Fruit fly (Drosophila melanogaster) whole organism, embryonic: ENCODE results near the gene Muc18B.

Experiments used
- Atf-2 ChIP-seq: fragments of 200-800 bp; sonication (Bioruptor generic); optimal IDR thresholded peaks from 2 replicates; lab custom pipeline; 2016; ENCODE audit warnings: missing biosample characterization, missing genetic modification characterization
- CG10274 ChIP-seq: fragments of 200-800 bp; sonication (Bioruptor generic); optimal IDR thresholded peaks from 3 replicates; lab custom pipeline; 2017; ENCODE audit warnings: missing biosample characterization, mild to moderate bottlenecking, missing genetic modification characterization
- CG11504 ChIP-seq: fragments of 200-800 bp; sonication (Bioruptor generic); optimal IDR thresholded peaks from 3 replicates; lab custom pipeline; 2019; ENCODE audit warnings: missing biosample characterization, mild to moderate bottlenecking, missing genetic modification characterization, moderate library complexity
- CG12104 ChIP-seq: fragments of 200-800 bp; sonication (Bioruptor generic); optimal IDR thresholded peaks from 3 replicates; lab custom pipeline; 2016; ENCODE audit warnings: missing biosample characterization, missing genetic modification characterization
- CG17568 ChIP-seq: fragments of 200-800 bp; sonication (Bioruptor generic); optimal IDR thresholded peaks from 2 replicates; lab custom pipeline; 2018; ENCODE audit warnings: missing biosample characterization, mild to moderate bottlenecking, missing genetic modification characterization, moderate library complexity
- CG17612 ChIP-seq: fragments of 200-800 bp; sonication (Bioruptor generic); IDR thresholded peaks from 2 replicates; pipeline ENCODE4 v1.3.6; 2022; ENCODE audit warnings: missing biosample characterization, missing genetic modification characterization
- CG1792 ChIP-seq: fragments of 200-800 bp; sonication (Bioruptor generic); optimal IDR thresholded peaks from 2 replicates; lab custom pipeline; 2016; ENCODE audit warnings: missing biosample characterization, missing genetic modification characterization
- CG2129 ChIP-seq: fragments of 200-800 bp; sonication (Bioruptor generic); IDR thresholded peaks from 2 replicates; pipeline ENCODE4 v1.3.6; 2022; ENCODE audit warnings: missing biosample characterization, missing genetic modification characterization; ENCODE audit not compliant: partially characterized antibody
- CG34376 ChIP-seq: fragments of 200-800 bp; sonication (Bioruptor generic); optimal IDR thresholded peaks from 2 replicates; lab custom pipeline; 2018; ENCODE audit warnings: missing biosample characterization, mild to moderate bottlenecking, missing genetic modification characterization
- CG4360 ChIP-seq: fragments of 200-800 bp; sonication (Bioruptor generic); IDR thresholded peaks from 2 replicates; pipeline ENCODE4 v1.3.6; 2022; ENCODE audit warnings: missing biosample characterization, missing genetic modification characterization
- CG5245 ChIP-seq: fragments of 200-800 bp; sonication (Bioruptor generic); optimal IDR thresholded peaks from 3 replicates; lab custom pipeline; 2016; ENCODE audit warnings: missing biosample characterization, missing genetic modification characterization
- CG7745 ChIP-seq: fragments of 200-800 bp; sonication (Bioruptor generic); optimal IDR thresholded peaks from 2 replicates; lab custom pipeline; 2018; ENCODE audit warnings: missing biosample characterization, mild to moderate bottlenecking, missing genetic modification characterization, moderate library complexity
- CG8281 ChIP-seq: fragments of 200-800 bp; sonication (Bioruptor generic); optimal IDR thresholded peaks from 2 replicates; lab custom pipeline; 2018; ENCODE audit warnings: missing biosample characterization, mild to moderate bottlenecking, missing genetic modification characterization, moderate library complexity
- CG8765 ChIP-seq: fragments of 200-800 bp; sonication (Bioruptor generic); IDR thresholded peaks from 2 replicates; pipeline ENCODE4 v1.3.6; 2022; ENCODE audit warnings: missing biosample characterization, missing genetic modification characterization
- CG9437 ChIP-seq: fragments of 200-800 bp; sonication (Bioruptor generic); optimal IDR thresholded peaks from 2 replicates; lab custom pipeline; 2018; ENCODE audit warnings: missing biosample characterization, mild to moderate bottlenecking, missing genetic modification characterization
- Camta ChIP-seq: fragments of 200-800 bp; sonication (Bioruptor generic); optimal IDR thresholded peaks from 2 replicates; lab custom pipeline; 2016; ENCODE audit warnings: missing biosample characterization, missing genetic modification characterization
- D ChIP-seq, 2 experiments: fragments of 200-800 bp in 1 of 2; fragments of >200 bp in 1 of 2; sonication (Bioruptor generic) in 1 of 2; optimal IDR thresholded peaks; 2 replicates in 1 of 2; 3 replicates in 1 of 2; lab custom pipeline; 2017; ENCODE audit warnings: mild to moderate bottlenecking in 1 of 2, missing biosample characterization in 1 of 2, missing genetic modification characterization in 1 of 2, missing genetic modification reagents in 1 of 2
- Deaf1 ChIP-seq: fragments of 200-800 bp; optimal IDR thresholded peaks from 3 replicates; lab custom pipeline; 2019; ENCODE audit warnings: missing biosample characterization, mild to moderate bottlenecking, missing genetic modification characterization, moderate library complexity
- Doc3 ChIP-seq: fragments of 200-800 bp; sonication (Bioruptor generic); IDR thresholded peaks from 3 replicates; pipeline ENCODE4 v1.3.6; 2022; ENCODE audit warnings: missing biosample characterization, missing genetic modification characterization; ENCODE audit not compliant: partially characterized antibody
- ERR ChIP-seq: fragments of 200-800 bp; sonication (Bioruptor generic); optimal IDR thresholded peaks from 2 replicates; lab custom pipeline; 2016; ENCODE audit warnings: missing biosample characterization, missing genetic modification characterization
- Elba2 ChIP-seq: fragments of 200-800 bp; sonication (Bioruptor generic); optimal IDR thresholded peaks from 3 replicates; lab custom pipeline; 2016; ENCODE audit warnings: missing biosample characterization, missing genetic modification characterization
- Ets65A ChIP-seq: fragments of 200-800 bp; sonication (Bioruptor generic); peaks from one replicate; lab custom pipeline; 2016; ENCODE audit warnings: missing biosample characterization, missing genetic modification characterization
- Hr51 ChIP-seq, 2 experiments: fragments of 200-800 bp; sonication (Bioruptor generic); optimal IDR thresholded peaks; 2 replicates in 1 of 2; 3 replicates in 1 of 2; lab custom pipeline; 2016 to 2018; ENCODE audit warnings: missing biosample characterization in 2 of 2, missing genetic modification characterization in 2 of 2, mild to moderate bottlenecking in 1 of 2, moderate library complexity in 1 of 2
- Hr78 ChIP-seq, 2 experiments: fragments of 200-800 bp in 1 of 2; fragments of >200 bp in 1 of 2; sonication (Bioruptor generic) in 1 of 2; optimal IDR thresholded peaks; 2 replicates each; lab custom pipeline; 2017 to 2019; ENCODE audit warnings: missing biosample characterization in 2 of 2, missing genetic modification characterization in 2 of 2, mild to moderate bottlenecking in 1 of 2, moderate library complexity in 1 of 2
- Lpt ChIP-seq: fragments of >200 bp; optimal IDR thresholded peaks from 2 replicates; lab custom pipeline; 2018; ENCODE audit warnings: missing biosample characterization, missing genetic modification characterization
- Oaz ChIP-seq: fragments of 200-800 bp; sonication (Bioruptor generic); IDR thresholded peaks from 2 replicates; pipeline ENCODE4 v1.3.6; 2022; ENCODE audit warnings: missing biosample characterization, missing genetic modification characterization
- Ravus ChIP-seq: fragments of 200-800 bp; sonication (Bioruptor generic); IDR thresholded peaks from 2 replicates; pipeline ENCODE4 v1.3.6; 2022; ENCODE audit warnings: missing biosample characterization, missing genetic modification characterization
- Tbp ChIP-seq: fragments of >200 bp; optimal IDR thresholded peaks from 2 replicates; lab custom pipeline; 2018; ENCODE audit warnings: missing biosample characterization, missing genetic modification characterization
- abd-A ChIP-seq: fragments of 200-800 bp; sonication (Bioruptor generic); optimal IDR thresholded peaks from 3 replicates; lab custom pipeline; 2019; ENCODE audit warnings: missing biosample characterization, mild to moderate bottlenecking, missing genetic modification characterization, moderate library complexity
- az2 ChIP-seq: fragments of 200-800 bp; sonication (Bioruptor generic); optimal IDR thresholded peaks from 3 replicates; lab custom pipeline; 2016; ENCODE audit warnings: missing biosample characterization, missing genetic modification characterization
- bigmax ChIP-seq: fragments of 200-800 bp; sonication (Bioruptor generic); optimal IDR thresholded peaks from 2 replicates; lab custom pipeline; 2018; ENCODE audit warnings: missing biosample characterization, mild to moderate bottlenecking, missing genetic modification characterization
- br ChIP-seq: fragments of >200 bp; optimal IDR thresholded peaks from 2 replicates; lab custom pipeline; 2017
- caup ChIP-seq: fragments of 200-800 bp; sonication (Bioruptor generic); optimal IDR thresholded peaks from 3 replicates; lab custom pipeline; 2017; ENCODE audit warnings: missing biosample characterization, mild to moderate bottlenecking, missing genetic modification characterization, moderate library complexity; ENCODE audit not compliant: severe bottlenecking
- fd96Cb ChIP-seq: fragments of 200-800 bp; sonication (Bioruptor generic); optimal IDR thresholded peaks from 2 replicates; lab custom pipeline; 2018; ENCODE audit warnings: missing biosample characterization, mild to moderate bottlenecking, missing genetic modification characterization, moderate library complexity
- gcm ChIP-seq: fragments of 200-800 bp; sonication (Bioruptor generic); optimal IDR thresholded peaks from 2 replicates; lab custom pipeline; 2019; ENCODE audit warnings: missing biosample characterization, mild to moderate bottlenecking, missing genetic modification characterization, moderate library complexity
- gcm2 ChIP-seq: fragments of 200-800 bp; sonication (Bioruptor generic); optimal IDR thresholded peaks from 2 replicates; lab custom pipeline; 2016; ENCODE audit warnings: missing biosample characterization, missing genetic modification characterization
- knrl ChIP-seq: fragments of 200-800 bp; sonication (Bioruptor generic); IDR thresholded peaks from 3 replicates; pipeline ENCODE4 v1.3.6; 2022; ENCODE audit warnings: missing biosample characterization, missing genetic modification characterization; ENCODE audit not compliant: partially characterized antibody
- lilli ChIP-seq: fragments of 200-800 bp; sonication (Bioruptor generic); optimal IDR thresholded peaks from 3 replicates; lab custom pipeline; 2016; ENCODE audit warnings: missing biosample characterization, missing genetic modification characterization
- onecut ChIP-seq: fragments of 200-800 bp; sonication (Bioruptor generic); IDR thresholded peaks from 2 replicates; pipeline ENCODE4 v1.3.6; 2022; ENCODE audit warnings: missing biosample characterization, missing genetic modification characterization
- pb ChIP-seq: fragments of 200-800 bp; sonication (Bioruptor generic); optimal IDR thresholded peaks from 3 replicates; lab custom pipeline; 2016; ENCODE audit warnings: missing biosample characterization, missing genetic modification characterization
- ranshi ChIP-seq: fragments of 200-800 bp; sonication (Bioruptor generic); IDR thresholded peaks from 2 replicates; pipeline ENCODE4 v1.3.6; 2022; ENCODE audit warnings: missing biosample characterization, missing genetic modification characterization
- so ChIP-seq: fragments of 200-800 bp; sonication (Bioruptor generic); IDR thresholded peaks from 3 replicates; pipeline ENCODE4 v1.3.6; 2022; ENCODE audit warnings: missing biosample characterization, missing genetic modification characterization
- sqz ChIP-seq: fragments of 200-800 bp; sonication (Bioruptor generic); optimal IDR thresholded peaks from 3 replicates; lab custom pipeline; 2018; ENCODE audit warnings: missing biosample characterization, mild to moderate bottlenecking, missing genetic modification characterization
- sug ChIP-seq: fragments of 200-800 bp; optimal IDR thresholded peaks from 2 replicates; lab custom pipeline; 2019; ENCODE audit warnings: missing biosample characterization, mild to moderate bottlenecking, missing genetic modification characterization, moderate library complexity
- tgo ChIP-seq: fragments of 200-800 bp; sonication (Bioruptor generic); IDR thresholded peaks from 3 replicates; pipeline ENCODE4 v1.3.6; 2022; ENCODE audit warnings: missing biosample characterization, missing genetic modification characterization
- tin ChIP-seq: fragments of 200-800 bp; sonication (Bioruptor generic); optimal IDR thresholded peaks from 3 replicates; lab custom pipeline; 2016; ENCODE audit warnings: missing biosample characterization, missing genetic modification characterization
- twi ChIP-seq: fragments of 200-800 bp; optimal IDR thresholded peaks from 2 replicates; lab custom pipeline; 2019; ENCODE audit warnings: missing biosample characterization, mild to moderate bottlenecking, missing genetic modification characterization, moderate library complexity
- tx ChIP-seq: fragments of 200-800 bp; sonication (Bioruptor generic); optimal IDR thresholded peaks from 2 replicates; lab custom pipeline; 2016; ENCODE audit warnings: missing biosample characterization, missing genetic modification characterization
- wdn ChIP-seq: fragments of 200-800 bp; sonication (Bioruptor generic); IDR thresholded peaks from 2 replicates; pipeline ENCODE4 v1.3.6; 2022; ENCODE audit warnings: missing biosample characterization, missing genetic modification characterization

Muc18B gene

dm6 chrX:19247200-19248052, 32.1 kb downstream of the Muc18B start, which contains the start of gene CG7992 (continued):
- TF ChIP-seq wdn (GFP tag; lab: Robert Waterston, UW) (no peak), Camta (peak; percentile 16), br (lab: Kevin White, UChicago) (no peak), Oaz (GFP tag; lab: Robert Waterston, UW) (0 out of 2 replicates have a peak, but pooled peaks have one; percentile 21), CG10274 (GFP tag; lab: Kevin White, UChicago) (peak; percentile 21), Hr78 (GFP tag; optimal IDR thresholded peaks at IDR 0.05; lab: Kevin White, UChicago) (peak in 1 of 2 experiments; percentile 32), Atf-2 (GFP tag; lab: Kevin White, UChicago) (peak; percentile 0), Hr51 (GFP tag; optimal IDR thresholded peaks at IDR 0.05; lab: Kevin White, UChicago) (peak; percentile 29 to 69), Deaf1 (tag; lab: Kevin White, UChicago) (no peak), onecut (no peak; the same call in 1 of the 2 replicates), Ravus (no peak), bigmax (GFP tag; lab: Kevin White, UChicago) (no peak), CG4360 (GFP tag; lab: Robert Waterston, UW) (no peak), tx (GFP tag; lab: Kevin White, UChicago) (peak; percentile 52), pb (GFP tag; lab: Kevin White, UChicago) (peak; percentile 35), Tbp (GFP tag; lab: Kevin White, UChicago) (no peak), caup (GFP tag; lab: Kevin White, UChicago) (peak; percentile 33), Elba2 (no peak), gcm2 (GFP tag; lab: Kevin White, UChicago) (no peak), CG5245 (no peak), CG9437 (no peak), knrl (GFP tag; lab: Robert Waterston, UW) (no peak), Ets65A (GFP tag; lab: Kevin White, UChicago) (no peak), CG1792 (GFP tag; lab: Kevin White, UChicago) (peak; percentile 48), sug (tag; lab: Kevin White, UChicago) (peak; percentile 81), CG8281 (peak; percentile 2), Doc3 (GFP tag; lab: Robert Waterston, UW) (no peak), gcm (GFP tag; lab: Kevin White, UChicago) (no peak), CG7745 (tag; lab: Kevin White, UChicago) (no peak), D (optimal IDR thresholded peaks at IDR 0.05; lab: Kevin White, UChicago) (no peak), D (GFP tag; optimal IDR thresholded peaks at IDR 0.05; lab: Kevin White, UChicago) (no peak), CG12104 (peak; percentile 50), ranshi (GFP tag; lab: Robert Waterston, UW) (no peak), twi (tag; lab: Kevin White, UChicago) (peak; percentile 9), CG11504 (tag; lab: Kevin White, UChicago) (peak; percentile 69), ERR (no peak), tgo (GFP tag; lab: Robert Waterston, UW) (0 out of 3 replicates have a peak, but pooled peaks have one; percentile 45), CG17612 (GFP tag; lab: Robert Waterston, UW) (no peak), abd-A (no peak), fd96Cb (tag; lab: Kevin White, UChicago) (peak; percentile 45), az2 (GFP tag; lab: Kevin White, UChicago) (no peak), CG8765 (GFP tag; lab: Robert Waterston, UW) (no peak), CG2129 (no peak), Lpt (GFP tag; lab: Kevin White, UChicago) (no peak), lilli (GFP tag; lab: Kevin White, UChicago) (peak; percentile 77), so (GFP tag; lab: Robert Waterston, UW) (peak; percentile 52; the same call in 1 of the 3 replicates), tin (GFP tag; lab: Kevin White, UChicago) (peak; percentile 43), CG34376 (GFP tag; lab: Kevin White, UChicago) (peak; percentile 97), sqz (no peak), CG17568 (GFP tag; lab: Kevin White, UChicago) (no peak)
